Worm (Caenorhabditis elegans) whole organism, L1 larva: ENCODE results near the gene D2096.5.

ENCODE experiments used
- F16B12.6 ChIP-seq: fragments of 150-350 bp; optimal IDR thresholded peaks from 2 replicates; lab custom pipeline; 2014; ENCODE audit warnings: missing biosample characterization, missing genetic modification characterization
- Y116A8C.19 ChIP-seq: sonication (generic microtip); optimal IDR thresholded peaks from 2 replicates; lab custom pipeline; 2016; ENCODE audit warnings: missing compliant biosample characterization, missing genetic modification characterization, borderline replicate concordance
- alr-1 ChIP-seq: fragments of 200-800 bp; sonication (Bioruptor generic); optimal IDR thresholded peaks from 2 replicates; lab custom pipeline; 2018; ENCODE audit warnings: borderline replicate concordance, mild to moderate bottlenecking, missing genetic modification characterization, missing compliant biosample characterization
- aly-2 ChIP-seq: fragments of 150-350 bp; optimal IDR thresholded peaks from 2 replicates; lab custom pipeline; 2014; ENCODE audit warnings: missing biosample characterization, missing genetic modification characterization
- ceh-8 ChIP-seq: fragments of 200-800 bp; sonication (Bioruptor generic); optimal IDR thresholded peaks from 2 replicates; lab custom pipeline; 2018; ENCODE audit warnings: mild to moderate bottlenecking, missing genetic modification characterization, moderate library complexity, missing compliant biosample characterization
- ces-1 ChIP-seq: fragments of 150-350 bp; optimal IDR thresholded peaks from 2 replicates; lab custom pipeline; 2014; ENCODE audit warnings: missing biosample characterization, missing genetic modification reagents, missing genetic modification characterization
- dpl-1 ChIP-seq, 3 experiments: fragments of 150-350 bp in 2 of 3; sonication (generic microtip) in 1 of 3; optimal IDR thresholded peaks; 2 replicates each; lab custom pipeline; 2014 to 2017; ENCODE audit warnings: missing biosample characterization in 3 of 3, missing genetic modification characterization in 3 of 3, missing genetic modification reagents in 3 of 3
- efl-1 ChIP-seq, 4 experiments: fragments of 150-350 bp; optimal IDR thresholded peaks in 3 of 4; peaks in 1 of 4; 1 replicate in 1 of 4; 2 replicates in 3 of 4; lab custom pipeline; 2014; ENCODE audit warnings: missing biosample characterization in 2 of 4, missing genetic modification characterization in 2 of 4, missing genetic modification reagents in 2 of 4
- efl-3 ChIP-seq: fragments of 200-800 bp; sonication (Bioruptor generic); optimal IDR thresholded peaks from 2 replicates; lab custom pipeline; 2018; ENCODE audit warnings: mild to moderate bottlenecking, missing genetic modification characterization, missing compliant biosample characterization
- egl-27 ChIP-seq, 2 experiments: fragments of 150-350 bp in 1 of 2; sonication (generic microtip); optimal IDR thresholded peaks; 3 replicates each; lab custom pipeline; 2017 to 2018; ENCODE audit warnings: missing biosample characterization in 2 of 2, missing genetic modification characterization in 2 of 2, missing genetic modification reagents in 2 of 2
- elt-2 ChIP-seq: sonication (generic microtip); optimal IDR thresholded peaks from 2 replicates; lab custom pipeline; 2016; ENCODE audit warnings: missing genetic modification characterization, mild to moderate bottlenecking, inconsistent platforms, missing compliant biosample characterization, missing genetic modification reagents
- ets-5 ChIP-seq: fragments of 200-800 bp; sonication (Bioruptor generic); IDR thresholded peaks from 2 replicates; pipeline ENCODE4 v1.3.6; 2022; ENCODE audit warnings: missing genetic modification characterization, missing compliant biosample characterization
- fkh-4 ChIP-seq: sonication (generic microtip); optimal IDR thresholded peaks from 2 replicates; lab custom pipeline; 2016; ENCODE audit warnings: missing compliant biosample characterization, missing genetic modification characterization, borderline replicate concordance
- fkh-8 ChIP-seq: sonication (generic microtip); optimal IDR thresholded peaks from 2 replicates; lab custom pipeline; 2016; ENCODE audit warnings: mild to moderate bottlenecking, missing genetic modification characterization, missing compliant biosample characterization
- fos-1 ChIP-seq: fragments of 150-350 bp; optimal IDR thresholded peaks from 2 replicates; lab custom pipeline; 2014; ENCODE audit warnings: missing biosample characterization, missing genetic modification characterization
- hlh-17 ChIP-seq: fragments of 200-800 bp; sonication (Bioruptor generic); optimal IDR thresholded peaks from 2 replicates; lab custom pipeline; 2018; ENCODE audit warnings: missing genetic modification characterization, mild to moderate bottlenecking, missing compliant biosample characterization, moderate library complexity, borderline replicate concordance
- hlh-4 ChIP-seq: sonication (generic microtip); optimal IDR thresholded peaks from 2 replicates; lab custom pipeline; 2016; ENCODE audit warnings: mild to moderate bottlenecking, missing genetic modification characterization, missing compliant biosample characterization
- isw-1 ChIP-seq: fragments of 200-800 bp; sonication (Bioruptor generic); IDR thresholded peaks from 2 replicates; pipeline ENCODE4 v1.3.6; 2022; ENCODE audit warnings: missing genetic modification characterization, missing compliant biosample characterization
- lin-14 ChIP-seq: fragments of 200-800 bp; sonication (Bioruptor generic); optimal IDR thresholded peaks from 2 replicates; lab custom pipeline; 2018; ENCODE audit warnings: mild to moderate bottlenecking, missing genetic modification characterization, moderate library complexity, missing compliant biosample characterization
- lin-39 ChIP-seq: fragments of 150-350 bp; optimal IDR thresholded peaks from 2 replicates; lab custom pipeline; 2014; ENCODE audit warnings: missing biosample characterization, missing genetic modification reagents, missing genetic modification characterization
- lir-3 ChIP-seq: sonication (generic microtip); optimal IDR thresholded peaks from 2 replicates; lab custom pipeline; 2016; ENCODE audit warnings: mild to moderate bottlenecking, missing genetic modification characterization, moderate library complexity, missing compliant biosample characterization; ENCODE audit not compliant: poor library complexity
- lsy-2 ChIP-seq, 2 experiments: fragments of 150-350 bp; optimal IDR thresholded peaks; 2 replicates each; lab custom pipeline; 2014; ENCODE audit warnings: missing biosample characterization in 2 of 2, missing genetic modification characterization in 2 of 2
- nhr-11 ChIP-seq: fragments of 150-350 bp; optimal IDR thresholded peaks from 2 replicates; lab custom pipeline; 2014; ENCODE audit warnings: missing biosample characterization, missing genetic modification characterization
- nhr-19 ChIP-seq: fragments of 200-800 bp; sonication (Bioruptor generic); conservative IDR thresholded peaks from 2 replicates; pipeline ENCODE4 v1.3.6; 2022; ENCODE audit warnings: missing genetic modification characterization, missing compliant biosample characterization
- nhr-20 ChIP-seq: sonication (generic microtip); optimal IDR thresholded peaks from 2 replicates; lab custom pipeline; 2016; ENCODE audit warnings: mild to moderate bottlenecking, missing genetic modification characterization, missing compliant biosample characterization
- nhr-237 ChIP-seq: fragments of 150-350 bp; optimal IDR thresholded peaks from 2 replicates; lab custom pipeline; 2014; ENCODE audit warnings: missing biosample characterization, missing genetic modification characterization
- nhr-28 ChIP-seq: fragments of 150-350 bp; optimal IDR thresholded peaks from 2 replicates; lab custom pipeline; 2014; ENCODE audit warnings: missing biosample characterization, missing genetic modification characterization
- nhr-47 ChIP-seq: sonication (generic microtip); optimal IDR thresholded peaks from 2 replicates; lab custom pipeline; 2016; ENCODE audit warnings: mild to moderate bottlenecking, missing genetic modification characterization, moderate library complexity, missing compliant biosample characterization
- nhr-71 ChIP-seq: sonication (generic microtip); optimal IDR thresholded peaks from 2 replicates; lab custom pipeline; 2016; ENCODE audit warnings: mild to moderate bottlenecking, missing genetic modification characterization, moderate library complexity, missing compliant biosample characterization
- nhr-77 ChIP-seq: fragments of 150-350 bp; optimal IDR thresholded peaks from 2 replicates; lab custom pipeline; 2014; ENCODE audit warnings: missing biosample characterization, missing genetic modification characterization
- nhr-85 ChIP-seq: sonication (generic microtip); peaks from one replicate; lab custom pipeline; 2016; ENCODE audit warnings: missing genetic modification characterization, inconsistent platforms, missing compliant biosample characterization
- pag-3 ChIP-seq: sonication (generic microtip); optimal IDR thresholded peaks from 2 replicates; lab custom pipeline; 2017; ENCODE audit warnings: missing genetic modification characterization, mild to moderate bottlenecking, missing compliant biosample characterization, antibody characterized with exemption, borderline replicate concordance; ENCODE audit not compliant: insufficient read depth
- pax-3 ChIP-seq: fragments of 200-800 bp; sonication (Bioruptor generic); optimal IDR thresholded peaks from 2 replicates; lab custom pipeline; 2018; ENCODE audit warnings: mild to moderate bottlenecking, missing genetic modification characterization, moderate library complexity, missing compliant biosample characterization
- pqm-1 ChIP-seq: sonication (generic microtip); optimal IDR thresholded peaks from 3 replicates; lab custom pipeline; 2017; ENCODE audit warnings: missing biosample characterization, missing genetic modification characterization
- rnt-1 ChIP-seq: sonication (generic microtip); optimal IDR thresholded peaks from 2 replicates; lab custom pipeline; 2016; ENCODE audit warnings: mild to moderate bottlenecking, missing genetic modification characterization, moderate library complexity, missing compliant biosample characterization
- snu-23 ChIP-seq: sonication (generic microtip); optimal IDR thresholded peaks from 2 replicates; lab custom pipeline; 2016; ENCODE audit warnings: missing genetic modification characterization, missing compliant biosample characterization
- sptf-1 ChIP-seq: fragments of 150-350 bp; optimal IDR thresholded peaks from 2 replicates; lab custom pipeline; 2014; ENCODE audit warnings: missing biosample characterization, missing genetic modification characterization
- sup-37 ChIP-seq: fragments of 200-800 bp; sonication (Bioruptor generic); optimal IDR thresholded peaks from 2 replicates; lab custom pipeline; 2018; ENCODE audit warnings: mild to moderate bottlenecking, missing genetic modification characterization, missing compliant biosample characterization
- swsn-7 ChIP-seq: sonication (generic microtip); optimal IDR thresholded peaks from 2 replicates; lab custom pipeline; 2016; ENCODE audit warnings: missing genetic modification characterization, missing compliant biosample characterization
- tbx-2 ChIP-seq: sonication (generic microtip); optimal IDR thresholded peaks from 2 replicates; lab custom pipeline; 2016; ENCODE audit warnings: missing genetic modification characterization, missing compliant biosample characterization
- tlp-1 ChIP-seq: fragments of 150-350 bp; optimal IDR thresholded peaks from 2 replicates; lab custom pipeline; 2014; ENCODE audit warnings: missing biosample characterization, missing genetic modification characterization
- unc-130 ChIP-seq: fragments of 150-350 bp; optimal IDR thresholded peaks from 2 replicates; lab custom pipeline; 2017; ENCODE audit warnings: missing biosample characterization, missing genetic modification characterization, inconsistent platforms
- unc-62 ChIP-seq: fragments of 150-350 bp; optimal IDR thresholded peaks from 2 replicates; lab custom pipeline; 2014; ENCODE audit warnings: missing biosample characterization, missing genetic modification reagents, missing genetic modification characterization
- unc-86 ChIP-seq: sonication (generic microtip); optimal IDR thresholded peaks from 2 replicates; lab custom pipeline; 2016; ENCODE audit warnings: missing genetic modification characterization, missing compliant biosample characterization
- unc-98 ChIP-seq: fragments of 200-800 bp; sonication (Bioruptor generic); IDR thresholded peaks from 2 replicates; pipeline ENCODE4 v1.3.6; 2022; ENCODE audit warnings: missing genetic modification characterization, missing compliant biosample characterization
- vab-15 ChIP-seq: sonication (generic microtip); optimal IDR thresholded peaks from 2 replicates; lab custom pipeline; 2017; ENCODE audit warnings: missing genotype, mild to moderate bottlenecking, missing genetic modification characterization, missing compliant biosample characterization
- xbp-1 ChIP-seq: sonication (generic microtip); optimal IDR thresholded peaks from 2 replicates; lab custom pipeline; 2016; ENCODE audit warnings: missing genetic modification characterization, missing compliant biosample characterization
- zip-4 ChIP-seq: fragments of 200-800 bp; sonication (Bioruptor generic); optimal IDR thresholded peaks from 2 replicates; lab custom pipeline; 2018; ENCODE audit warnings: mild to moderate bottlenecking, missing genetic modification characterization, moderate library complexity, missing compliant biosample characterization

Gene D2096.5

ce11 chrIV:8333988-8334863 is 25.3 kb downstream of the D2096.5 start, which contains the start of gene his-32 (continued):
- no peak for TF ChIP-seq aly-2 (tag; lab: Kevin White, UChicago)
- TF ChIP-seq ets-5 (GFP tag; lab: Robert Waterston, UW) = no peak
- no peak for TF ChIP-seq sup-37 (GFP tag; lab: Kevin White, UChicago)
- TF ChIP-seq ces-1 (GFP tag; lab: Kevin White, UChicago) = no peak
- TF ChIP-seq egl-27 (tag; optimal IDR thresholded peaks at IDR 0.05; lab: Kevin White, UChicago) = no peak
- TF ChIP-seq nhr-85 = peak; percentile 81
- peak; percentile 59 for TF ChIP-seq nhr-20 (tag; lab: Kevin White, UChicago)
- peak; percentile 58 for TF ChIP-seq rnt-1
- peak; percentile 82 for TF ChIP-seq efl-3 (GFP tag; lab: Kevin White, UChicago)
- TF ChIP-seq elt-2 (tag; lab: Kevin White, UChicago) = no peak
- peak; percentile 39 for TF ChIP-seq xbp-1 (tag; lab: Kevin White, UChicago)
- TF ChIP-seq nhr-19 (GFP tag; lab: Robert Waterston, UW) = peak; percentile 16; the same call in 1 of the 2 replicates
- no peak for TF ChIP-seq sptf-1 (tag; lab: Kevin White, UChicago)
- no peak for TF ChIP-seq fkh-4 (tag; lab: Kevin White, UChicago)
- TF ChIP-seq alr-1 (tag; lab: Kevin White, UChicago) = no peak
- TF ChIP-seq lin-14 (GFP tag; lab: Kevin White, UChicago) = peak; percentile 75
- no peak for TF ChIP-seq hlh-4
- TF ChIP-seq pag-3 (tag; lab: Kevin White, UChicago) = no peak
- TF ChIP-seq nhr-47 (tag; lab: Kevin White, UChicago) = peak; percentile 62
- TF ChIP-seq lir-3 = peak; percentile 56
- no peak for TF ChIP-seq zip-4 (GFP tag; lab: Kevin White, UChicago)
- TF ChIP-seq nhr-237 (tag; lab: Kevin White, UChicago) = no peak
- TF ChIP-seq efl-1 (optimal IDR thresholded peaks at IDR 0.05; lab: Kevin White, UChicago) = peak; percentile 18 to 43
- TF ChIP-seq efl-1 (GFP tag; optimal IDR thresholded peaks at IDR 0.05 in 1 of 2; lab: Kevin White, UChicago) = peak in 1 of 2 experiments; percentile 89
- no peak for TF ChIP-seq isw-1
- peak; percentile 38 for TF ChIP-seq tbx-2
- peak; percentile 69 for TF ChIP-seq nhr-71 (tag; lab: Kevin White, UChicago)
- TF ChIP-seq unc-62 (GFP tag; lab: Kevin White, UChicago) = no peak
- no peak for TF ChIP-seq hlh-17
- peak in 1 of 2 experiments; percentile 71 for TF ChIP-seq lsy-2 (tag; optimal IDR thresholded peaks at IDR 0.05; lab: Kevin White, UChicago)
- no peak for TF ChIP-seq tlp-1
- TF ChIP-seq swsn-7 = peak; percentile 79
- TF ChIP-seq nhr-77 (tag; lab: Kevin White, UChicago) = no peak
- TF ChIP-seq F16B12.6 (tag; lab: Kevin White, UChicago) = no peak
- TF ChIP-seq nhr-11 (tag; lab: Kevin White, UChicago) = no peak
- TF ChIP-seq pqm-1 (tag; lab: Kevin White, UChicago) = no peak
- no peak for TF ChIP-seq fkh-8 (tag; lab: Kevin White, UChicago)
- no peak for TF ChIP-seq ceh-8 (GFP tag; lab: Kevin White, UChicago)
- TF ChIP-seq fos-1 (tag; lab: Kevin White, UChicago) = no peak
- TF ChIP-seq vab-15 (tag; lab: Kevin White, UChicago) = no peak
- TF ChIP-seq unc-86 (tag; lab: Kevin White, UChicago) = peak; percentile 75
- no peak for TF ChIP-seq unc-130 (tag; lab: Kevin White, UChicago)
- no peak for TF ChIP-seq pax-3 (tag; lab: Kevin White, UChicago)
- TF ChIP-seq snu-23 = peak; percentile 68
- no peak for TF ChIP-seq nhr-28 (tag; lab: Kevin White, UChicago)
- TF ChIP-seq unc-98 (GFP tag; lab: Robert Waterston, UW) = no peak
- TF ChIP-seq dpl-1 (GFP tag; optimal IDR thresholded peaks at IDR 0.05; lab: Kevin White, UChicago) = peak in 2 of 3 experiments; percentile 1 to 34
- no peak for TF ChIP-seq Y116A8C.19 (tag; lab: Kevin White, UChicago)
- TF ChIP-seq lin-39 = peak; percentile 74
